Fruit fly (Drosophila melanogaster) whole organism, wandering third instar larva: ENCODE measurements around the gene arx.

ENCODE experiments used
- Abd-B ChIP-seq: fragments of >200 bp; optimal IDR thresholded peaks from 2 replicates; lab custom pipeline; 2017; ENCODE audit warnings: missing biosample characterization, missing genetic modification characterization
- CG32264 ChIP-seq: fragments of 200-800 bp; sonication (Bioruptor generic); optimal IDR thresholded peaks from 2 replicates; lab custom pipeline; 2016; ENCODE audit warnings: missing biosample characterization, missing genetic modification characterization
- CG9705 ChIP-seq: fragments of 200-800 bp; sonication (Bioruptor generic); optimal IDR thresholded peaks from 2 replicates; lab custom pipeline; 2018; ENCODE audit warnings: missing biosample characterization, mild to moderate bottlenecking, missing genetic modification characterization
- Dfd ChIP-seq: fragments of >200 bp; optimal IDR thresholded peaks from 2 replicates; lab custom pipeline; 2017; ENCODE audit warnings: missing biosample characterization, missing genetic modification characterization
- GATAd ChIP-seq: sonication (Bioruptor generic); optimal IDR thresholded peaks from 2 replicates; lab custom pipeline; 2016; ENCODE audit warnings: missing biosample characterization, missing genetic modification characterization
- Hr78 ChIP-seq: fragments of >200 bp; optimal IDR thresholded peaks from 2 replicates; lab custom pipeline; 2017; ENCODE audit warnings: missing biosample characterization, missing genetic modification characterization
- Hr83 ChIP-seq: fragments of 200-300 bp; sonication (Bioruptor generic); optimal IDR thresholded peaks from 2 replicates; lab custom pipeline; 2016; ENCODE audit warnings: missing biosample characterization, mild to moderate bottlenecking, missing genetic modification characterization, moderate library complexity; ENCODE audit not compliant: poor library complexity, severe bottlenecking
- Jra ChIP-seq: sonication (Bioruptor generic); optimal IDR thresholded peaks from 2 replicates; lab custom pipeline; 2016; ENCODE audit warnings: missing biosample characterization, missing genetic modification characterization
- Mio ChIP-seq: sonication (Bioruptor generic); optimal IDR thresholded peaks from 2 replicates; lab custom pipeline; 2016; ENCODE audit warnings: missing biosample characterization, missing genetic modification characterization
- Myc ChIP-seq: fragments of >200 bp; optimal IDR thresholded peaks from 2 replicates; lab custom pipeline; 2017
- N ChIP-seq: fragments of >200 bp; optimal IDR thresholded peaks from 2 replicates; lab custom pipeline; 2018; ENCODE audit warnings: missing biosample characterization, missing external identifiers, missing genetic modification characterization
- OdsH ChIP-seq: fragments of 200-800 bp; sonication (Bioruptor generic); optimal IDR thresholded peaks from 2 replicates; lab custom pipeline; 2016; ENCODE audit warnings: missing biosample characterization, mild to moderate bottlenecking, missing genetic modification characterization
- Rel ChIP-seq, 2 experiments: fragments of 200-800 bp; sonication (Bioruptor generic) in 1 of 2; optimal IDR thresholded peaks; 2 replicates in 1 of 2; 3 replicates in 1 of 2; lab custom pipeline; 2016 to 2019; ENCODE audit warnings: mild to moderate bottlenecking in 2 of 2, missing biosample characterization in 2 of 2, missing genetic modification characterization in 2 of 2, moderate library complexity in 1 of 2
- Sp1 ChIP-seq: fragments of 200-800 bp; sonication (Bioruptor generic); optimal IDR thresholded peaks from 3 replicates; lab custom pipeline; 2019; ENCODE audit warnings: missing biosample characterization, mild to moderate bottlenecking, missing genetic modification characterization, moderate library complexity
- Vsx2 ChIP-seq: fragments of 200-300, 225-300 bp; sonication (Bioruptor generic); optimal IDR thresholded peaks from 2 replicates; lab custom pipeline; 2018; ENCODE audit warnings: missing biosample characterization, missing genetic modification characterization; ENCODE audit not compliant: partially characterized antibody
- br ChIP-seq: fragments of 200-800 bp; sonication (Bioruptor generic); optimal IDR thresholded peaks from 2 replicates; lab custom pipeline; 2016; ENCODE audit warnings: missing biosample characterization, missing genetic modification characterization
- brk ChIP-seq: fragments of 200-800 bp; sonication (Bioruptor generic); optimal IDR thresholded peaks from 2 replicates; lab custom pipeline; 2016; ENCODE audit warnings: missing biosample characterization, mild to moderate bottlenecking, missing genetic modification characterization
- dl ChIP-seq, 2 experiments: fragments of 175-275, 200-275 bp in 1 of 2; fragments of 200-275 bp in 1 of 2; sonication (Bioruptor generic); optimal IDR thresholded peaks; lab custom pipeline; 2018; ENCODE audit warnings: mild to moderate bottlenecking in 2 of 2, missing biosample characterization in 2 of 2, missing genetic modification characterization in 2 of 2, moderate library complexity in 2 of 2; ENCODE audit not compliant: partially characterized antibody in 2 of 2, insufficient read depth in 1 of 2
- dmrt93B ChIP-seq: fragments of 200-800 bp; sonication (Bioruptor generic); optimal IDR thresholded peaks from 2 replicates; lab custom pipeline; 2018; ENCODE audit warnings: missing biosample characterization, mild to moderate bottlenecking, missing genetic modification characterization
- dsf ChIP-seq: sonication (Bioruptor generic); optimal IDR thresholded peaks from 2 replicates; lab custom pipeline; 2016; ENCODE audit warnings: missing biosample characterization, missing genetic modification characterization, borderline replicate concordance
- ey ChIP-seq: fragments of 200-800 bp; sonication (Bioruptor generic); optimal IDR thresholded peaks from 2 replicates; lab custom pipeline; 2016; ENCODE audit warnings: missing biosample characterization, missing genetic modification characterization
- fru ChIP-seq: fragments of 200-800 bp; sonication (Bioruptor generic); optimal IDR thresholded peaks from 3 replicates; lab custom pipeline; 2016; ENCODE audit warnings: missing biosample characterization, mild to moderate bottlenecking, missing genetic modification characterization
- h ChIP-seq: fragments of 200-800 bp; sonication (Bioruptor generic); optimal IDR thresholded peaks from 3 replicates; lab custom pipeline; 2016; ENCODE audit warnings: missing biosample characterization, mild to moderate bottlenecking, missing genetic modification characterization
- pan ChIP-seq: fragments of >200 bp; optimal IDR thresholded peaks from 2 replicates; lab custom pipeline; 2017
- psq ChIP-seq: fragments of 200-800 bp; sonication (Bioruptor generic); optimal IDR thresholded peaks from 3 replicates; lab custom pipeline; 2017; ENCODE audit warnings: missing biosample characterization, mild to moderate bottlenecking, missing genetic modification characterization, moderate library complexity
- rgr ChIP-seq: fragments of 200-800 bp; sonication (Bioruptor generic); optimal IDR thresholded peaks from 3 replicates; lab custom pipeline; 2016; ENCODE audit warnings: missing biosample characterization, mild to moderate bottlenecking, missing genetic modification characterization
- sage ChIP-seq: fragments of 200-800 bp; sonication (Bioruptor generic); optimal IDR thresholded peaks from 2 replicates; lab custom pipeline; 2016; ENCODE audit warnings: missing biosample characterization, mild to moderate bottlenecking, missing genetic modification characterization
- sv ChIP-seq: fragments of 200-800 bp; sonication (Bioruptor generic); optimal IDR thresholded peaks from 3 replicates; lab custom pipeline; 2016; ENCODE audit warnings: missing biosample characterization, missing genetic modification characterization
- tai ChIP-seq: sonication (Bioruptor generic); optimal IDR thresholded peaks from 2 replicates; lab custom pipeline; 2016; ENCODE audit warnings: missing biosample characterization, missing genetic modification characterization
- usp ChIP-seq: fragments of >200 bp; optimal IDR thresholded peaks from 2 replicates; lab custom pipeline; 2017; ENCODE audit warnings: missing biosample characterization, missing genetic modification characterization

The arx gene

dm6 chr3L:18924790-18925189 is 23.4 kb upstream of the arx start, which contains the start of gene CG43049:
TSS of gene CG43049 (plus strand) at chr3L:18925090.
- TF ChIP-seq Mio (GFP tag; lab: Kevin White, UChicago) (no peak), sv (GFP tag; lab: Kevin White, UChicago) (no peak), Dfd (GFP tag; lab: Kevin White, UChicago) (no peak), tai (GFP tag; lab: Kevin White, UChicago) (no peak), br (GFP tag; lab: Kevin White, UChicago) (no peak), pan (lab: Kevin White, UChicago) (no peak), dsf (GFP tag; lab: Kevin White, UChicago) (no peak), GATAd (GFP tag; lab: Kevin White, UChicago) (no peak), Rel (GFP tag; optimal IDR thresholded peaks at IDR 0.05; lab: Kevin White, UChicago) (no peak), Rel (tag; optimal IDR thresholded peaks at IDR 0.05; lab: Kevin White, UChicago) (no peak)
- TF ChIP-seq, all 38 proteins: peak for 0

- no peak for TF ChIP-seq usp (GFP tag; lab: Kevin White, UChicago)
- no peak for TF ChIP-seq psq (GFP tag; lab: Kevin White, UChicago)
- no peak for TF ChIP-seq rgr (GFP tag; lab: Kevin White, UChicago)
- TF ChIP-seq Hr78 (GFP tag; lab: Kevin White, UChicago) = no peak
- no peak for TF ChIP-seq Sp1 (GFP tag; lab: Kevin White, UChicago)
- TF ChIP-seq GATAd (GFP tag; lab: Kevin White, UChicago) = no peak
- TF ChIP-seq CG32264 (GFP tag; lab: Kevin White, UChicago) = no peak
Observed at dm6 chr3L:18922086-18922485, 20.7 kb upstream of the arx start, which contains the start of gene CG3819. TSS of gene CG3819 (minus strand) at chr3L:18922108.

dm6 chr3L:18920219-18920618 is 18.9 kb upstream of the arx start, which contains the start of gene CG18223:
TSS of gene CG18223 (minus strand) at chr3L:18920319.
- TF ChIP-seq rgr (GFP tag; lab: Kevin White, UChicago) (no peak), GATAd (GFP tag; lab: Kevin White, UChicago) (no peak), N (no peak), Abd-B (GFP tag; lab: Kevin White, UChicago) (no peak), dmrt93B (GFP tag; lab: Kevin White, UChicago) (no peak), OdsH (GFP tag; lab: Kevin White, UChicago) (no peak), Dfd (GFP tag; lab: Kevin White, UChicago) (no peak), Jra (GFP tag; lab: Kevin White, UChicago) (no peak), sage (GFP tag; lab: Kevin White, UChicago) (no peak), ey (GFP tag; lab: Kevin White, UChicago) (no peak), tai (GFP tag; lab: Kevin White, UChicago) (no peak), Rel (GFP tag; optimal IDR thresholded peaks at IDR 0.05; lab: Kevin White, UChicago) (no peak), Rel (tag; optimal IDR thresholded peaks at IDR 0.05; lab: Kevin White, UChicago) (no peak), sv (GFP tag; lab: Kevin White, UChicago) (no peak), Myc (lab: Kevin White, UChicago) (no peak), dl (GFP tag; optimal IDR thresholded peaks at IDR 0.05; lab: Kevin White, UChicago; ENCODE audit: insufficient read depth in 1 of 2, partially characterized antibody in 2 of 2) (no peak), Sp1 (GFP tag; lab: Kevin White, UChicago) (no peak), Hr83 (GFP tag; lab: Kevin White, UChicago) (no peak)

- TF ChIP-seq fru (GFP tag; lab: Kevin White, UChicago) (no peak), pan (lab: Kevin White, UChicago) (no peak), sage (GFP tag; lab: Kevin White, UChicago) (no peak), dsf (GFP tag; lab: Kevin White, UChicago) (no peak), Vsx2 (GFP tag; lab: Kevin White, UChicago) (no peak), h (GFP tag; lab: Kevin White, UChicago) (no peak)
Observed at dm6 chr3L:18917281-18917680, 15.9 kb upstream of the arx start, which contains the start of gene CG6839. TSS of gene CG6839 (plus strand) at chr3L:18917581.

- TF ChIP-seq N = no peak
- TF ChIP-seq dsf (GFP tag; lab: Kevin White, UChicago) = no peak
- TF ChIP-seq CG9705 (GFP tag; lab: Kevin White, UChicago) = no peak
- TF ChIP-seq dmrt93B (GFP tag; lab: Kevin White, UChicago) = no peak
- no peak for TF ChIP-seq GATAd (GFP tag; lab: Kevin White, UChicago)
- TF ChIP-seq Mio (GFP tag; lab: Kevin White, UChicago) = no peak
- TF ChIP-seq brk (GFP tag; lab: Kevin White, UChicago) = no peak
- no peak for TF ChIP-seq Abd-B (GFP tag; lab: Kevin White, UChicago)
- TF ChIP-seq br (GFP tag; lab: Kevin White, UChicago) = no peak
- TF ChIP-seq, all 38 proteins: peak for 0
Observed at dm6 chr3L:18916466-18916865, 15.1 kb upstream of the arx start.
